Fruit fly (Drosophila melanogaster) whole organism, prepupa: ENCODE measurements around the gene CG11000.
A peak's percentile ranks its signal among the peaks of the same experiment; 100 is the strongest.

Source experiments
- Blimp-1 ChIP-seq: fragments of 200-800 bp; sonication (Bioruptor generic); optimal IDR thresholded peaks from 3 replicates; lab custom pipeline; 2017; ENCODE audit warnings: missing biosample characterization, missing genetic modification characterization, mild to moderate bottlenecking, moderate library complexity, missing genetic modification reagents
- CG10631 ChIP-seq: fragments of 200-800 bp; sonication (Bioruptor generic); optimal IDR thresholded peaks from 2 replicates; lab custom pipeline; 2016; ENCODE audit warnings: missing biosample characterization, missing genetic modification characterization
- CG10669 ChIP-seq: fragments of 200-800 bp; sonication (Bioruptor generic); optimal IDR thresholded peaks from 3 replicates; lab custom pipeline; 2018; ENCODE audit warnings: missing biosample characterization, mild to moderate bottlenecking, missing genetic modification characterization, moderate library complexity
- CG11294 ChIP-seq: fragments of 200-800 bp; sonication (Bioruptor generic); IDR thresholded peaks from 2 replicates; pipeline ENCODE4 v1.3.6; 2022; ENCODE audit warnings: missing biosample characterization, missing genetic modification characterization
- CG11902 ChIP-seq: fragments of 200-800 bp; sonication (Bioruptor generic); optimal IDR thresholded peaks from 3 replicates; lab custom pipeline; 2016; ENCODE audit warnings: missing biosample characterization, missing genetic modification characterization
- CG15336 ChIP-seq: fragments of 200-800 bp; sonication (Bioruptor generic); IDR thresholded peaks from 2 replicates; pipeline ENCODE4 v1.3.6; 2022; ENCODE audit warnings: missing biosample characterization, missing genetic modification characterization
- CG1621 ChIP-seq: fragments of 200-800 bp; sonication (Bioruptor generic); optimal IDR thresholded peaks from 3 replicates; lab custom pipeline; 2018; ENCODE audit warnings: missing biosample characterization, mild to moderate bottlenecking, missing genetic modification characterization
- CG16779 ChIP-seq: fragments of 200-800 bp; sonication (Bioruptor generic); optimal IDR thresholded peaks from 3 replicates; lab custom pipeline; 2017; ENCODE audit warnings: missing biosample characterization, mild to moderate bottlenecking, missing genetic modification characterization
- CG3032 ChIP-seq: fragments of 200-800 bp; optimal IDR thresholded peaks from 2 replicates; lab custom pipeline; 2019; ENCODE audit warnings: missing biosample characterization, mild to moderate bottlenecking, missing genetic modification characterization, moderate library complexity
- CG31627 ChIP-seq: fragments of 200-800 bp; sonication (Bioruptor generic); optimal IDR thresholded peaks from 3 replicates; lab custom pipeline; 2016; ENCODE audit warnings: missing biosample characterization, missing genetic modification characterization
- CG32006 ChIP-seq: fragments of 200-800 bp; sonication (Bioruptor generic); optimal IDR thresholded peaks from 3 replicates; lab custom pipeline; 2017; ENCODE audit warnings: missing biosample characterization, mild to moderate bottlenecking, missing genetic modification characterization
- CG34406 ChIP-seq: fragments of 200-800 bp; sonication (Bioruptor generic); optimal IDR thresholded peaks from 3 replicates; lab custom pipeline; 2016; ENCODE audit warnings: missing biosample characterization, missing genetic modification characterization
- CG3919 ChIP-seq: fragments of 200-800 bp; sonication (Bioruptor generic); optimal IDR thresholded peaks from 3 replicates; lab custom pipeline; 2016; ENCODE audit warnings: missing biosample characterization, missing genetic modification characterization
- CG4318 ChIP-seq: fragments of 200-800 bp; sonication (Bioruptor generic); optimal IDR thresholded peaks from 3 replicates; lab custom pipeline; 2017; ENCODE audit warnings: missing biosample characterization, mild to moderate bottlenecking, missing genetic modification characterization
- CG6276 ChIP-seq: fragments of 200-800 bp; sonication (Bioruptor generic); optimal IDR thresholded peaks from 2 replicates; lab custom pipeline; 2017; ENCODE audit warnings: missing biosample characterization, mild to moderate bottlenecking, missing genetic modification characterization
- CG6792 ChIP-seq: fragments of 200-800 bp; sonication (Bioruptor generic); optimal IDR thresholded peaks from 3 replicates; lab custom pipeline; 2016; ENCODE audit warnings: missing biosample characterization, missing genetic modification characterization
- CG6808 ChIP-seq: fragments of 200-800 bp; sonication (Bioruptor generic); optimal IDR thresholded peaks from 3 replicates; lab custom pipeline; 2017; ENCODE audit warnings: missing biosample characterization, missing genetic modification characterization, mild to moderate bottlenecking, moderate library complexity, missing genetic modification reagents
- CG6854 ChIP-seq: fragments of 200-800 bp; sonication (Bioruptor generic); optimal IDR thresholded peaks from 2 replicates; lab custom pipeline; 2017; ENCODE audit warnings: missing biosample characterization, mild to moderate bottlenecking, missing genetic modification characterization
- CG7368 ChIP-seq: fragments of 200-800 bp; sonication (Bioruptor generic); optimal IDR thresholded peaks from 3 replicates; lab custom pipeline; 2016; ENCODE audit warnings: missing biosample characterization, missing genetic modification characterization
- CG8119 ChIP-seq: fragments of 200-800 bp; sonication (Bioruptor generic); IDR thresholded peaks from 3 replicates; pipeline ENCODE4 v1.3.6; 2022; ENCODE audit warnings: missing biosample characterization, missing genetic modification characterization
- CG8319 ChIP-seq: fragments of 200-800 bp; sonication (Bioruptor generic); optimal IDR thresholded peaks from 3 replicates; lab custom pipeline; 2016; ENCODE audit warnings: missing biosample characterization, missing genetic modification characterization
- CG8632 ChIP-seq: fragments of 200-800 bp; sonication (Bioruptor generic); optimal IDR thresholded peaks from 3 replicates; lab custom pipeline; 2016; ENCODE audit warnings: missing biosample characterization, missing genetic modification characterization
- CG9139 ChIP-seq: fragments of 200-800 bp; sonication (Bioruptor generic); optimal IDR thresholded peaks from 3 replicates; lab custom pipeline; 2017; ENCODE audit warnings: missing biosample characterization, mild to moderate bottlenecking, missing genetic modification characterization
- Eip75B ChIP-seq: fragments of 200-800 bp; sonication (Bioruptor generic); optimal IDR thresholded peaks from 3 replicates; lab custom pipeline; 2016; ENCODE audit warnings: missing biosample characterization, missing genetic modification characterization
- Eip78C ChIP-seq: fragments of 200-800 bp; sonication (Bioruptor generic); peaks from one replicate; lab custom pipeline; 2016; ENCODE audit warnings: missing biosample characterization, missing genetic modification characterization
- Ets21C ChIP-seq: fragments of 200-800 bp; sonication (Bioruptor generic); optimal IDR thresholded peaks from 3 replicates; lab custom pipeline; 2016; ENCODE audit warnings: missing biosample characterization, missing genetic modification characterization
- Ets96B ChIP-seq: fragments of 200-800 bp; optimal IDR thresholded peaks from 2 replicates; lab custom pipeline; 2019; ENCODE audit warnings: missing biosample characterization, mild to moderate bottlenecking, missing genetic modification characterization, moderate library complexity
- Hr38 ChIP-seq: sonication (Bioruptor generic); optimal IDR thresholded peaks from 2 replicates; lab custom pipeline; 2016; ENCODE audit warnings: missing biosample characterization, missing genetic modification characterization
- Hr39 ChIP-seq: fragments of 200-800 bp; sonication (Bioruptor generic); optimal IDR thresholded peaks from 2 replicates; lab custom pipeline; 2016; ENCODE audit warnings: missing biosample characterization, missing genetic modification characterization
- Hr4 ChIP-seq: fragments of 200-800 bp; sonication (Bioruptor generic); optimal IDR thresholded peaks from 3 replicates; lab custom pipeline; 2016; ENCODE audit warnings: missing biosample characterization, missing genetic modification characterization
- Lpt ChIP-seq: fragments of 200-800 bp; sonication (Bioruptor generic); optimal IDR thresholded peaks from 3 replicates; lab custom pipeline; 2016; ENCODE audit warnings: missing biosample characterization, missing genetic modification characterization
- Met ChIP-seq: fragments of 200-800 bp; sonication (Bioruptor generic); optimal IDR thresholded peaks from 3 replicates; lab custom pipeline; 2016; ENCODE audit warnings: missing biosample characterization, missing genetic modification characterization
- OdsH ChIP-seq: fragments of 200-800 bp; sonication (Bioruptor generic); optimal IDR thresholded peaks from 3 replicates; lab custom pipeline; 2016; ENCODE audit warnings: missing biosample characterization, missing genetic modification characterization
- Smox ChIP-seq: fragments of 200-800 bp; sonication (Bioruptor generic); optimal IDR thresholded peaks from 3 replicates; lab custom pipeline; 2016; ENCODE audit warnings: missing biosample characterization, missing genetic modification characterization
- Sox102F ChIP-seq: fragments of 200-800 bp; sonication (Bioruptor generic); optimal IDR thresholded peaks from 2 replicates; lab custom pipeline; 2016; ENCODE audit warnings: missing biosample characterization, mild to moderate bottlenecking, missing genetic modification characterization
- Sox14 ChIP-seq: fragments of 200-800 bp; sonication (Bioruptor generic); optimal IDR thresholded peaks from 3 replicates; lab custom pipeline; 2016; ENCODE audit warnings: missing biosample characterization, missing genetic modification characterization
- Sox15 ChIP-seq: fragments of 200-800 bp; sonication (Bioruptor generic); optimal IDR thresholded peaks from 3 replicates; lab custom pipeline; 2016; ENCODE audit warnings: missing biosample characterization, missing genetic modification characterization
- acj6 ChIP-seq: fragments of 200-800 bp; sonication (Bioruptor generic); optimal IDR thresholded peaks from 3 replicates; lab custom pipeline; 2016; ENCODE audit warnings: missing biosample characterization, missing genetic modification characterization
- cyc ChIP-seq: fragments of 200-800 bp; sonication (Bioruptor generic); optimal IDR thresholded peaks from 3 replicates; lab custom pipeline; 2016; ENCODE audit warnings: missing biosample characterization, missing genetic modification characterization
- dac ChIP-seq: fragments of 200-800 bp; sonication (Bioruptor generic); optimal IDR thresholded peaks from 2 replicates; lab custom pipeline; 2017; ENCODE audit warnings: missing biosample characterization, mild to moderate bottlenecking, missing genetic modification characterization
- dsx ChIP-seq: fragments of 200-800 bp; optimal IDR thresholded peaks from 3 replicates; lab custom pipeline; 2019; ENCODE audit warnings: missing biosample characterization, mild to moderate bottlenecking, missing genetic modification characterization, moderate library complexity; ENCODE audit not compliant: poor library complexity, severe bottlenecking
- eg ChIP-seq: fragments of 200-800 bp; sonication (Bioruptor generic); IDR thresholded peaks from 3 replicates; pipeline ENCODE4 v1.3.6; 2022; ENCODE audit warnings: missing biosample characterization, missing genetic modification characterization
- esn ChIP-seq: fragments of 200-800 bp; sonication (Bioruptor generic); optimal IDR thresholded peaks from 2 replicates; lab custom pipeline; 2016; ENCODE audit warnings: missing biosample characterization, mild to moderate bottlenecking, missing genetic modification characterization, moderate library complexity
- fd85E ChIP-seq: fragments of 200-800 bp; sonication (Bioruptor generic); optimal IDR thresholded peaks from 3 replicates; lab custom pipeline; 2016; ENCODE audit warnings: missing biosample characterization, missing genetic modification characterization
- fkh ChIP-seq: fragments of 200-800 bp; sonication (Bioruptor generic); optimal IDR thresholded peaks from 3 replicates; lab custom pipeline; 2017; ENCODE audit warnings: missing biosample characterization, mild to moderate bottlenecking, missing genetic modification characterization, moderate library complexity
- lz ChIP-seq: fragments of 200-800 bp; sonication (Bioruptor generic); optimal IDR thresholded peaks from 3 replicates; lab custom pipeline; 2016; ENCODE audit warnings: missing biosample characterization, missing genetic modification characterization
- net ChIP-seq: fragments of 200-800 bp; sonication (Bioruptor generic); optimal IDR thresholded peaks from 3 replicates; lab custom pipeline; 2016; ENCODE audit warnings: missing biosample characterization, missing genetic modification characterization
- salr ChIP-seq, 2 experiments: fragments of 200-800 bp; sonication (Bioruptor generic); optimal IDR thresholded peaks; 3 replicates each; lab custom pipeline; 2016 to 2018; ENCODE audit warnings: missing biosample characterization in 2 of 2, missing genetic modification characterization in 2 of 2, mild to moderate bottlenecking in 1 of 2
- spab ChIP-seq: fragments of 200-800 bp; sonication (Bioruptor generic); optimal IDR thresholded peaks from 2 replicates; lab custom pipeline; 2017; ENCODE audit warnings: missing biosample characterization, mild to moderate bottlenecking, missing genetic modification characterization, missing genetic modification reagents
- ss ChIP-seq, 2 experiments: fragments of 200-800 bp; sonication (Bioruptor generic); optimal IDR thresholded peaks; 2 replicates in 1 of 2; 3 replicates in 1 of 2; lab custom pipeline; 2017 to 2018; ENCODE audit warnings: mild to moderate bottlenecking in 2 of 2, missing biosample characterization in 2 of 2, missing genetic modification characterization in 2 of 2, moderate library complexity in 1 of 2
- svp ChIP-seq: fragments of 200-800 bp; sonication (Bioruptor generic); peaks from one replicate; lab custom pipeline; 2016; ENCODE audit warnings: missing biosample characterization, missing genetic modification characterization
- topi ChIP-seq: fragments of 200-800 bp; sonication (Bioruptor generic); optimal IDR thresholded peaks from 3 replicates; lab custom pipeline; 2016; ENCODE audit warnings: missing biosample characterization, missing genetic modification characterization
- vri ChIP-seq: fragments of 200-800 bp; sonication (Bioruptor generic); optimal IDR thresholded peaks from 3 replicates; lab custom pipeline; 2016; ENCODE audit warnings: missing biosample characterization, mild to moderate bottlenecking, missing genetic modification characterization

The CG11000 gene

dm6 chr3R:5824456-5824855 is 22.3 kb downstream of the CG11000 start, which contains the start of the genes Sec20 and dgrn:
Gene Sec20, minus strand, starts transcription at chr3R:5824532.
Gene dgrn, plus strand, starts transcription at chr3R:5824615.
- peak; percentile 73 for TF ChIP-seq acj6 (GFP tag; lab: Kevin White, UChicago)
- TF ChIP-seq Met (GFP tag; lab: Kevin White, UChicago) = peak; percentile 75
- no peak for TF ChIP-seq CG1621 (tag; lab: Kevin White, UChicago)
- TF ChIP-seq vri (GFP tag; lab: Kevin White, UChicago) = peak; percentile 37
- no peak for TF ChIP-seq salr (GFP tag; optimal IDR thresholded peaks at IDR 0.05; lab: Kevin White, UChicago)
- peak; percentile 64 for TF ChIP-seq topi
- no peak for TF ChIP-seq Sox102F (GFP tag; lab: Kevin White, UChicago)
- peak; percentile 78 for TF ChIP-seq esn
- peak; percentile 60 for TF ChIP-seq CG34406 (GFP tag; lab: Kevin White, UChicago)
- TF ChIP-seq CG6808 (GFP tag; lab: Kevin White, UChicago) = peak; percentile 21
- TF ChIP-seq CG6854 (GFP tag; lab: Kevin White, UChicago) = no peak
- no peak for TF ChIP-seq CG3919 (GFP tag; lab: Kevin White, UChicago)
- TF ChIP-seq Lpt (GFP tag; lab: Kevin White, UChicago) = no peak
- TF ChIP-seq Blimp-1 (GFP tag; lab: Kevin White, UChicago) = no peak
- TF ChIP-seq Hr38 (GFP tag; lab: Kevin White, UChicago) = no peak
- TF ChIP-seq lz = peak; percentile 66
- peak; percentile 15 for TF ChIP-seq CG8632
- TF ChIP-seq CG15336 = no peak
- TF ChIP-seq cyc = peak; percentile 67
- no peak for TF ChIP-seq dac
- peak; percentile 65 for TF ChIP-seq CG10631
- peak; percentile 74 for TF ChIP-seq OdsH (GFP tag; lab: Kevin White, UChicago)
- TF ChIP-seq Smox (GFP tag; lab: Kevin White, UChicago) = no peak
- TF ChIP-seq Eip75B (GFP tag; lab: Kevin White, UChicago) = peak; percentile 50
- TF ChIP-seq CG7368 (GFP tag; lab: Kevin White, UChicago) = peak; percentile 44
- TF ChIP-seq CG31627 = peak; percentile 60
- TF ChIP-seq fkh (GFP tag; lab: Kevin White, UChicago) = no peak
- TF ChIP-seq ss (GFP tag; optimal IDR thresholded peaks at IDR 0.05; lab: Kevin White, UChicago) = no peak
- TF ChIP-seq CG4318 = no peak
- TF ChIP-seq CG11902 (GFP tag; lab: Kevin White, UChicago) = peak; percentile 35
- TF ChIP-seq Ets21C = peak; percentile 51
- no peak for TF ChIP-seq CG11294 (GFP tag; lab: Robert Waterston, UW)
- peak; percentile 66 for TF ChIP-seq CG3032 (tag; lab: Kevin White, UChicago)
- TF ChIP-seq net = no peak
- no peak for TF ChIP-seq CG8119 (GFP tag; lab: Robert Waterston, UW)
- peak; percentile 67 for TF ChIP-seq Ets96B
- TF ChIP-seq Sox15 (GFP tag; lab: Kevin White, UChicago) = peak; percentile 29
- TF ChIP-seq CG6276 (GFP tag; lab: Kevin White, UChicago) = no peak
- peak; percentile 44; the same call in 1 of the 3 replicates for TF ChIP-seq eg (GFP tag; lab: Robert Waterston, UW)
- TF ChIP-seq CG8319 (GFP tag; lab: Kevin White, UChicago) = peak; percentile 43
- TF ChIP-seq dsx (GFP tag; lab: Kevin White, UChicago) = peak; percentile 46
- peak; percentile 71 for TF ChIP-seq svp (GFP tag; lab: Kevin White, UChicago)
- no peak for TF ChIP-seq CG32006 (GFP tag; lab: Kevin White, UChicago)
- TF ChIP-seq Hr39 (GFP tag; lab: Kevin White, UChicago) = peak; percentile 53
- TF ChIP-seq CG10669 = no peak
- peak; percentile 70 for TF ChIP-seq Sox14
- no peak for TF ChIP-seq fd85E (GFP tag; lab: Kevin White, UChicago)
- TF ChIP-seq CG9139 (GFP tag; lab: Kevin White, UChicago) = no peak
- peak; percentile 67 for TF ChIP-seq Hr4 (GFP tag; lab: Kevin White, UChicago)
- TF ChIP-seq CG6792 (GFP tag; lab: Kevin White, UChicago) = peak; percentile 66
- TF ChIP-seq CG16779 (tag; lab: Kevin White, UChicago) = no peak
- TF ChIP-seq spab = no peak
- peak; percentile 88 for TF ChIP-seq Eip78C (GFP tag; lab: Kevin White, UChicago)
